Fruit fly (Drosophila melanogaster): Measurements from ENCODE around the gene CG42556.

DNA sequence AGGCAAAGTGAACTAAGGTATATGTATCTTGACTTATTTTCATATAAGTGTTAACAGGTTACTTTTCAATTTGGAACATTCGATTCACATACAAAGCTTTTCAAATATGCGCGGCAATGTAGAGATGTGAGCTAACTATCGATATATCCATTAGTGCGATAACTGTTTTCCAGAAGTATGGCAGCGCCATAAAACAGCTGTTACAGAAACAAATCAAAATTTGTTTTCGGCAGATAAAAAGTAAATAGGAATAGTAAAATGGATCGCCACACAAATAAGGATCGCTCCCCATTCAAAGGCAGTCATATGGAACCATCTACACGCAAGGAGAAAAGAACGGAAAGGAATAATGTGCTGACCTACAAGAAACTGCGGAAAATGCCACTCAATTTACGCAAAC is 10.4 kb upstream of the CG42556 start, which contains the start of the genes CG32832, CG31743 and CG34313:
- TF ChIP-seq otp (GFP tag; IDR thresholded peaks at IDR 0.05) (no peak), Myb (GFP tag; optimal IDR thresholded peaks at IDR 0.05) (peak; percentile 88), CG10959 (GFP tag; IDR thresholded peaks at IDR 0.05) (no peak), CG2889 (GFP tag; IDR thresholded peaks at IDR 0.05) (no peak), CG9932 (GFP tag; IDR thresholded peaks at IDR 0.05) (no peak), esg (GFP tag; conservative IDR thresholded peaks at IDR 0.05) (no peak), btn (GFP tag; optimal IDR thresholded peaks at IDR 0.05) (no peak), ato (GFP tag; IDR thresholded peaks at IDR 0.05; ENCODE audit: partially characterized antibody) (0 out of 2 replicates have a peak, but pooled peaks have one; percentile 25), stc (GFP tag; IDR thresholded peaks at IDR 0.05) (no peak), Lim3 (GFP tag; IDR thresholded peaks at IDR 0.05) (no peak), nmo (GFP tag; optimal IDR thresholded peaks at IDR 0.05) (peak; percentile 40), dan (GFP tag; IDR thresholded peaks at IDR 0.05) (no peak), CG18011 (GFP tag; optimal IDR thresholded peaks at IDR 0.05) (no peak), ERR (GFP tag; optimal IDR thresholded peaks at IDR 0.05) (no peak)
